Fruit fly (Drosophila melanogaster): ENCODE results near the gene Pc.

The Pc gene

DNA sequence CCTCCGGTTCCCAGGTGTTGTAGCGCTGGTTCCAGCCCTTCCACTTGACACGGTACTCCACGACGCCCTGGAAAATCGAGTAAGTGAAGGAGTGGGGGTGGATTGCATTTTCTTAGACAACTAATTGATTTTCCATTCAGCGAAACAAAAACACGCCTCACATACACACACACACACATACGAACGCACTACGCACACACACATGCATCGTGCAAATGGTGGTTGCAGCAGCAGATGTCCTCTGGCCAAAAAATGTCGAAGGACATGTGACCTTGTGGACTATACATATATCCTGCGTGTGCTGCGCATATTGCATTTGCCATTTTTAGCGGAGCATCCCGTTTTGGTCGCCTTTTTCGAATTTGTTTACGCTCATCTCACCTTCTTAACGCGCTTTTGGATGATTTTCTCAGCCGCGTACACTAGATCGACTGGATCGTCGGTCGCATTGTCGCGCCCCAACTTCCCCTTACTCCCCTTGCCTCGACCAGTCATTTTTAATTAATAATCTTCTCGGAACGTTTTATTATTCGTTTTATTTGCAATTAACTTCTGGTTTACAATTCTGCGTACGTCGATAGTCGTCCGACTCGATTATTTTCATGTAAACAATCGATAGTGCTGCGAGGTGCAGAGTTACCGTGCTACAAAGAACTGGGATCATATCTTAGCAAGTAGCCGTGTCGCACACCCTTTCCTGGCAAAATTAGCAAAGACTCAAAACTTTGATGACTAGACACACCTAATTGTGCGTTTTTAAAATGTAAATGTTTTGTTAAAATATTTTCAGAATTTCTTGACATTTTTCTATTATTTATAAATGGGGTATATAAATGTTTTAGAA lies at the start of gene Pc:
TSS of gene Pc (minus strand) at position 605 of the 844 bp plus-strand sequence.
- peak; percentile 9 for TF ChIP-seq CG17801 (GFP tag; optimal IDR thresholded peaks at IDR 0.05; ENCODE audit: partially characterized antibody)

- TF ChIP-seq CG17801 (GFP tag; optimal IDR thresholded peaks at IDR 0.05; ENCODE audit: partially characterized antibody) = peak; percentile 42
These were observed 46.2 kb upstream of the Pc start for dm6 chr3L:21363926-21364537.

DNA sequence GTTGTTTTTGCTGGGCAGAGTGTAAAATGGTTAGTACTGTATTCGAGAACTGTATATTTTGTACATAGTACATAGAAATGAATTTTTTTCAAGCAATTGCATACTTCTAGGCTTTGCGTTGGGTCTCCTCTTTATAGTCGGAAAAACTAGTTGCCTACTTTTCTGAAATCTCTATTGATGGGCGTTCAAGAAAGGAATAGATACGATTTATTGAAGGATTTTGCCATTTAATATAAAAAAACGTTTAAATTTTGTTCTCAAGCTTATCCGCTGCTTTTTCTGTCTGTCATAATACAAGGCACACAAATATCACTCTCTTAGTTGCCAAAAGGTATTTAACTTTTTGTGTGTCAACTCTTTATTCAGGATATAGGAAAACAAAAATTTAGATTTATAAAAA lies 42.1 kb upstream of the Pc start, which contains the start of gene CG32440:
TSS of gene CG32440 (plus strand) at position 301 of the 400 bp plus-strand sequence.
- TF ChIP-seq CG17801 (GFP tag; optimal IDR thresholded peaks at IDR 0.05; ENCODE audit: partially characterized antibody) = no peak

DNA sequence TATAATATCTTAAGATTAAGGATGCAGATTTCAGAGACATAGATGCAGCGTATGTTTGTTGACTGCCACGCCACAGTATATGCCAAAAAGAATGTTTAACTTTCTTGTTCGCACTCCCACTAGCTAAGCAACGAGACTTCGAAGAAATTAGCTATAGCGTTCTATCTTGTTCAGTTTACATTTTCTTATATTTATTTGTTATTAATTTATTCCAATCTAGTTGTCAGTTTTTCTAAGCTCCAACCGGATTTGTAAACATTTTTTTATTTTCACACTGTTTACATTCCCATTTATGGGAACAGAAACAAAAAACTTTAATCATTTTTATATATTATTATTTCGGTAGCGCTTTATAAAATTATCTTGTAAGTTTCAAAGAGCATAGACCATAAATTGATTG lies 39.6 kb upstream of the Pc start, which contains the start of gene CG32437:
TSS of gene CG32437 (plus strand) at position 301 of the 400 bp plus-strand sequence.
- TF ChIP-seq CG17801 (GFP tag; optimal IDR thresholded peaks at IDR 0.05; ENCODE audit: partially characterized antibody) = no peak

DNA sequence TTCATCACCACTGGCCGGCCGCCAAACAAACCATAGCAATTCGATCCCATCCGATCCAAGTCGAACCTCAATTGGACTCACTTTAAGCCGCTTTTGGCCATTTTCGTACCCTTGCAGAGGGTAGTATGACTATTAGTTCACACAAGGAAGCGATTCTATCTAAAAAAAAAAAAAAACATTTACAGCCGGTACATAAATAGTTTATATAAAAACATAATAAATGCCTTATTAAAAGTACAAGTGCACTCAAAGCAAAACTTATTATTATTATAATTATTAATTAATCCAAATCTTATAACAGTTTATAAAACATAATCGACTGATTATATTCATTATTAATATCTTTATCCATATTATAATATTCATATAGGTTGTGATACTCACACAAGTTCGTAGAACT lies 38.6 kb upstream of the Pc start, which contains the start of gene CG12971:
TSS of gene CG12971 (minus strand) at position 101 of the 400 bp plus-strand sequence.
- TF ChIP-seq CG17801 (GFP tag; optimal IDR thresholded peaks at IDR 0.05; ENCODE audit: partially characterized antibody) = no peak

- TF ChIP-seq CG17801 (GFP tag; optimal IDR thresholded peaks at IDR 0.05; ENCODE audit: partially characterized antibody) = no peak
These were observed 31.2 kb upstream of the Pc start, which contains the start of gene ebd2 for dm6 chr3L:21348983-21349432. Gene ebd2 (minus strand): TSS chr3L:21349288.

dm6 chr3L:21347197-21347831 lies 29.5 kb upstream of the Pc start:
- no peak for TF ChIP-seq CG17801 (GFP tag; optimal IDR thresholded peaks at IDR 0.05; ENCODE audit: partially characterized antibody)

DNA sequence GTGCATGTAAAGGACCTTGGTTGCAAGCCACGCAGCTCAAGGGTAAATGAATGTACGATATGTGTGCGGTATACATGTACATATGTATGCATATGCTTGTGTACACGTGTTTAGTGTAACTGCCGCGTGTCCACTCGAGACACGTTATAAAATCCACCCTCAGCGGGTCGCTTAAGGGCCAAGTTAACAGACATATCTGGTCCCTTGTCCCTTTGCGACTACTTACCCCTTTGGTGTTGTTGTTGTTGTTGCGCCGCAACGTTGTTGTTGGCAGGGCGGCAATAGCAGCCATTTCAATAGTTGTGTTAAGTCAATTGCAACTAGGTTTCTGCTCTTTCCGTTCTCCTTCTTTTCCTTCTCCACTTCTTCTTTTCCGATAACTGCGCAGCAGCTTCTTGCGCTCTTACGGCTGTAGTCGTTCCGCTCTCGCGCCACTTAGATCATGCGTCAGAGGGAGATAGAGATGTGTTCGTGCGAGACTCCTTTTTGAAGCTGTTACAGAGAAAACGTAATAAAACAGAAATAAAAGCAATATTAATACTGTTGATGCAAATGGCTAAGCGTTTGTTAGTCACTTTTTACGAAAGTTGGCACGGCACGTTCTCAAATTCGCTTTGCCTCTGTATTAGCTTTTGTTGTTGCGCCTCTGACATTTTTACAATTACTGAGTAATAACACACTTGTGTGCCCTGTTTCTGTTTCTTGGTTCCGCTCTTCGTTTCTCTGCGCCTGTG lies 28.8 kb upstream of the Pc start:
- TF ChIP-seq CG17801 (GFP tag; optimal IDR thresholded peaks at IDR 0.05; ENCODE audit: partially characterized antibody) = no peak

DNA sequence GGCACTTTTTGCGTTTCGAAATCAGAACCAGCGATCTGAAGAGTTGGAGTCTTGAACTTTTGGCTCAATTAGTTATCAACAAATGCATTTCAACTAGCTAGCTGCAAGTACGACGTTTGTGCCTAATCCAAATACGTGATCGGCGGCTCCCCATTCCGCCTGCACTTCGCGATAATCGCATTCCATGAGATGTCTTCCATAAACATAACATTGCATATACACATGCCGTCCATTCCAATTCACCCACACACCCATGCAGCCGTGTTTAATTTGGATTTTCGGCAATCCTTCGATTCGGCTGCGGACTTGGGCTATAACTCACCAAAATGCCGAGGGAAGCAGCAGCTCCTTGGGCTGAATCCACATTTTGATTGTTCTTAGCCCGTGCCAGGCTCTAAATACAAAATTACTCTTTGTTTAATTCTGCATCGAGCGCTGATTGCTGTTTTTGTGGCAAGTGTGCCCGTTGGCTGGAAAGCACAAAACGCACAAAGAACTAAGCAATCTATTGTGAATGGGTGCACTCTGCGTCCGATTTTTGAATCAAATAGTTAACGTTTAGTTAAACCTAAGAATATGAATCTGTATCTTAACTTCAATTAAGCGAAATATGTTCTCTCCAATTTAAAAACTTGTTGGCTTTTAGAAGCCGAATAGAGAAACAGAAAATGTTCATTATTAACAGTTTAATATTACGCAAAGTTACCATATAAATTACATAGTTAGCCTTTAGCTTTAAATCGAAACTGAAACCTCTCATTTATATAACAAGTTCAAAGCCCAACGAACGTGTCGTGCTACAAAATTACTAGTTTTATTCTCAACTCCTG lies 25.6 kb upstream of the Pc start, which contains the start of the genes Tbc1d8-9 and CG32436:
TSS of gene Tbc1d8-9 (minus strand) at position 463 of the 830 bp plus-strand sequence.
TSS of gene CG32436 (plus strand) at position 780 of the 830 bp plus-strand sequence.
- peak; percentile 19 for TF ChIP-seq CG17801 (GFP tag; optimal IDR thresholded peaks at IDR 0.05; ENCODE audit: partially characterized antibody)

DNA sequence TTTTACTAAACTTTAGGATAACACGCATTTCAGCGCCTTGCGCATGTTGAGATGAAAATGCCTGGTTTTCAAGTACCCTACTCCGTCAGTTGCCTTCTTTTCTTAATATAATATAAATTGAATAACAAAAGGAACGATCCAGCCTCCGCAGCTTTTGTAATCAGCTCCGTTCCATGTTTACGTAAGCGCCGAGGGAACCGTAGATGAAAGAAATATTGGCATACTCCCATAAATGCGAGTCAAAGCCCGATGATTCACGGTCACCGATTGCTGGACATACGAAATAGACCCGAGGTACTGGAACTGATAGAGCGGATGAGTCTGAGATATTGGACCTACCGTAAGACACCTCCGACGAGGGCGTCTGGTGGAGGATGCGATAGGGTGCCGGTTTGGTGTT lies 24.8 kb upstream of the Pc start:
- no peak for TF ChIP-seq CG17801 (GFP tag; optimal IDR thresholded peaks at IDR 0.05; ENCODE audit: partially characterized antibody)

- TF ChIP-seq CG17801 (GFP tag; optimal IDR thresholded peaks at IDR 0.05; ENCODE audit: partially characterized antibody) = no peak
These were observed 17.3 kb upstream of the Pc start, which contains the start of gene Tsr1 for dm6 chr3L:21334999-21335631. Gene Tsr1 (plus strand): TSS chr3L:21335215.

- TF ChIP-seq CG17801 (GFP tag; optimal IDR thresholded peaks at IDR 0.05; ENCODE audit: partially characterized antibody) = no peak
These were observed 6.9 kb upstream of the Pc start for dm6 chr3L:21324724-21325123.
